Fruit fly (Drosophila melanogaster) whole organism, embryonic: ENCODE data around the gene MsrA.

Experiments used
- Atf6 ChIP-seq: fragments of 200-800 bp; sonication (Bioruptor generic); IDR thresholded peaks from 2 replicates; pipeline ENCODE4 v1.3.6; 2022; ENCODE audit warnings: missing biosample characterization, missing genetic modification characterization
- B-H2 ChIP-seq: fragments of 200-800 bp; sonication (Bioruptor generic); optimal IDR thresholded peaks from 2 replicates; lab custom pipeline; 2018; ENCODE audit warnings: missing biosample characterization, mild to moderate bottlenecking, missing genetic modification characterization
- Bteb2 ChIP-seq: fragments of 200-800 bp; sonication (Bioruptor generic); optimal IDR thresholded peaks from 2 replicates; lab custom pipeline; 2016; ENCODE audit warnings: missing biosample characterization, missing genetic modification characterization
- CG10543 ChIP-seq: fragments of 200-800 bp; sonication (Bioruptor generic); optimal IDR thresholded peaks from 3 replicates; lab custom pipeline; 2017; ENCODE audit warnings: missing biosample characterization, mild to moderate bottlenecking, missing genetic modification characterization, moderate library complexity
- CG12659 ChIP-seq: fragments of 200-800 bp; sonication (Bioruptor generic); optimal IDR thresholded peaks from 3 replicates; lab custom pipeline; 2017; ENCODE audit warnings: mild to moderate bottlenecking, missing biosample characterization, missing genetic modification reagents, missing genetic modification characterization
- CG12769 ChIP-seq: fragments of 200-800 bp; sonication (Bioruptor generic); optimal IDR thresholded peaks from 2 replicates; lab custom pipeline; 2019; ENCODE audit warnings: missing biosample characterization, mild to moderate bottlenecking, missing genetic modification characterization, moderate library complexity
- CG13123 ChIP-seq: fragments of 200-800 bp; sonication (Bioruptor generic); optimal IDR thresholded peaks from 2 replicates; lab custom pipeline; 2016; ENCODE audit warnings: missing biosample characterization, missing genetic modification characterization
- CG13296 ChIP-seq: fragments of 200-800 bp; sonication (Bioruptor generic); optimal IDR thresholded peaks from 3 replicates; lab custom pipeline; 2018; ENCODE audit warnings: missing biosample characterization, mild to moderate bottlenecking, missing genetic modification characterization
- CG15514 ChIP-seq: fragments of 200-800 bp; sonication (Bioruptor generic); optimal IDR thresholded peaks from 3 replicates; lab custom pipeline; 2017; ENCODE audit warnings: missing biosample characterization, missing genetic modification characterization, mild to moderate bottlenecking, moderate library complexity, missing genetic modification reagents
- CG1603 ChIP-seq: fragments of 200-800 bp; sonication (Bioruptor generic); optimal IDR thresholded peaks from 2 replicates; lab custom pipeline; 2019; ENCODE audit warnings: missing biosample characterization, mild to moderate bottlenecking, missing genetic modification characterization, moderate library complexity
- CG18599 ChIP-seq: fragments of 200-800 bp; sonication (Bioruptor generic); optimal IDR thresholded peaks from 3 replicates; lab custom pipeline; 2017; ENCODE audit warnings: missing biosample characterization, missing genetic modification characterization, mild to moderate bottlenecking, moderate library complexity, missing genetic modification reagents
- CG2678 ChIP-seq: fragments of 200-800 bp; sonication (Bioruptor generic); optimal IDR thresholded peaks from 3 replicates; lab custom pipeline; 2019; ENCODE audit warnings: missing biosample characterization, mild to moderate bottlenecking, missing genetic modification characterization, moderate library complexity
- CG32532 ChIP-seq: fragments of 200-800 bp; sonication (Bioruptor generic); IDR thresholded peaks from 2 replicates; pipeline ENCODE4 v1.3.6; 2022; ENCODE audit warnings: missing biosample characterization, missing genetic modification characterization
- CG42726 ChIP-seq: fragments of 200-800 bp; sonication (Bioruptor generic); IDR thresholded peaks from 2 replicates; pipeline ENCODE4 v1.3.6; 2022; ENCODE audit warnings: missing biosample characterization, missing genetic modification characterization; ENCODE audit not compliant: partially characterized antibody
- CG6854 ChIP-seq: fragments of 200-800 bp; sonication (Bioruptor generic); optimal IDR thresholded peaks from 3 replicates; lab custom pipeline; 2017; ENCODE audit warnings: missing biosample characterization, mild to moderate bottlenecking, missing genetic modification characterization
- CG7839 ChIP-seq: fragments of 200-800 bp; sonication (Bioruptor generic); optimal IDR thresholded peaks from 3 replicates; lab custom pipeline; 2018; ENCODE audit warnings: missing biosample characterization, mild to moderate bottlenecking, missing genetic modification characterization, moderate library complexity
- CG9932 ChIP-seq: fragments of 200-800 bp; sonication (Bioruptor generic); IDR thresholded peaks from 2 replicates; pipeline ENCODE4 v1.3.6; 2022; ENCODE audit warnings: missing biosample characterization, missing genetic modification characterization
- Ets97D ChIP-seq: fragments of 200-800 bp; sonication (Bioruptor generic); optimal IDR thresholded peaks from 3 replicates; lab custom pipeline; 2016; ENCODE audit warnings: missing biosample characterization, missing genetic modification characterization
- Fer1 ChIP-seq: fragments of 200-800 bp; sonication (Bioruptor generic); optimal IDR thresholded peaks from 2 replicates; lab custom pipeline; 2017; ENCODE audit warnings: missing biosample characterization, mild to moderate bottlenecking, missing genetic modification characterization
- Med ChIP-seq: fragments of 200-800 bp; sonication (Bioruptor generic); peaks from one replicate; lab custom pipeline; 2016; ENCODE audit warnings: missing biosample characterization, missing genetic modification characterization, mild to moderate bottlenecking, inconsistent platforms, moderate library complexity
- Sin3A ChIP-seq: fragments of >200 bp; optimal IDR thresholded peaks from 2 replicates; lab custom pipeline; 2018
- Sry-δ ChIP-seq: fragments of 200-800 bp; sonication (Bioruptor generic); optimal IDR thresholded peaks from 2 replicates; lab custom pipeline; 2016; ENCODE audit warnings: missing biosample characterization, missing genetic modification characterization
- az2 ChIP-seq: fragments of 200-800 bp; sonication (Bioruptor generic); optimal IDR thresholded peaks from 3 replicates; lab custom pipeline; 2016; ENCODE audit warnings: missing biosample characterization, missing genetic modification characterization
- btn ChIP-seq: fragments of 200-800 bp; sonication (Bioruptor generic); optimal IDR thresholded peaks from 2 replicates; lab custom pipeline; 2016; ENCODE audit warnings: missing biosample characterization, missing genetic modification characterization
- cad ChIP-seq: fragments of >200 bp; optimal IDR thresholded peaks from 2 replicates; lab custom pipeline; 2017; ENCODE audit warnings: missing biosample characterization, missing genetic modification characterization
- ci ChIP-seq: fragments of 200-800 bp; sonication (Bioruptor generic); IDR thresholded peaks from 3 replicates; pipeline ENCODE4 v1.3.6; 2022; ENCODE audit warnings: missing biosample characterization, missing genetic modification characterization
- crol ChIP-seq: fragments of 200-800 bp; sonication (Bioruptor generic); IDR thresholded peaks from 2 replicates; pipeline ENCODE4 v1.3.6; 2022; ENCODE audit warnings: missing biosample characterization, missing genetic modification characterization
- cwo ChIP-seq: fragments of 200-800 bp; sonication (Bioruptor generic); optimal IDR thresholded peaks from 3 replicates; lab custom pipeline; 2017; ENCODE audit warnings: missing biosample characterization, missing genetic modification characterization, mild to moderate bottlenecking, moderate library complexity, missing genetic modification reagents
- disco-r ChIP-seq: fragments of 200-800 bp; sonication (Bioruptor generic); optimal IDR thresholded peaks from 2 replicates; lab custom pipeline; 2016; ENCODE audit warnings: missing biosample characterization, missing genetic modification characterization
- dysf ChIP-seq: fragments of 200-800 bp; sonication (Bioruptor generic); IDR thresholded peaks from 3 replicates; pipeline ENCODE4 v1.3.6; 2022; ENCODE audit warnings: missing biosample characterization, missing genetic modification characterization
- exex ChIP-seq: fragments of 200-800 bp; sonication (Bioruptor generic); optimal IDR thresholded peaks from 4 replicates; lab custom pipeline; 2018; ENCODE audit warnings: missing biosample characterization, mild to moderate bottlenecking, missing genetic modification characterization, moderate library complexity
- eyg ChIP-seq: fragments of 200-800 bp; sonication (Bioruptor generic); optimal IDR thresholded peaks from 3 replicates; lab custom pipeline; 2016; ENCODE audit warnings: missing biosample characterization, missing genetic modification characterization
- fd102C ChIP-seq: fragments of 200-800 bp; sonication (Bioruptor generic); optimal IDR thresholded peaks from 2 replicates; lab custom pipeline; 2018; ENCODE audit warnings: missing biosample characterization, mild to moderate bottlenecking, missing genetic modification characterization, moderate library complexity
- gem ChIP-seq: fragments of 200-800 bp; sonication (Bioruptor generic); optimal IDR thresholded peaks from 2 replicates; lab custom pipeline; 2019; ENCODE audit warnings: missing biosample characterization, mild to moderate bottlenecking, missing genetic modification characterization, moderate library complexity
- lilli ChIP-seq: fragments of 200-800 bp; sonication (Bioruptor generic); optimal IDR thresholded peaks from 3 replicates; lab custom pipeline; 2016; ENCODE audit warnings: missing biosample characterization, missing genetic modification characterization
- mirr ChIP-seq: fragments of 200-800 bp; sonication (Bioruptor generic); optimal IDR thresholded peaks from 3 replicates; lab custom pipeline; 2018; ENCODE audit warnings: missing biosample characterization, mild to moderate bottlenecking, missing genetic modification characterization
- pita ChIP-seq: fragments of 200-800 bp; sonication (Bioruptor generic); optimal IDR thresholded peaks from 2 replicates; lab custom pipeline; 2017; ENCODE audit warnings: missing biosample characterization, mild to moderate bottlenecking, missing genetic modification characterization
- pnt ChIP-seq: fragments of 200-800 bp; sonication (Bioruptor generic); optimal IDR thresholded peaks from 3 replicates; lab custom pipeline; 2016; ENCODE audit warnings: missing biosample characterization, missing genetic modification characterization
- row ChIP-seq: fragments of 200-800 bp; sonication (Bioruptor generic); IDR thresholded peaks from 3 replicates; pipeline ENCODE4 v1.3.6; 2022; ENCODE audit warnings: missing biosample characterization, missing genetic modification characterization
- stc ChIP-seq: fragments of 200-800 bp; sonication (Bioruptor generic); IDR thresholded peaks from 2 replicates; pipeline ENCODE4 v1.3.6; 2022; ENCODE audit warnings: missing biosample characterization, missing genetic modification characterization
- unpg ChIP-seq: fragments of 200-800 bp; sonication (Bioruptor generic); optimal IDR thresholded peaks from 3 replicates; lab custom pipeline; 2018; ENCODE audit warnings: missing biosample characterization, mild to moderate bottlenecking, missing genetic modification characterization, moderate library complexity
- zen2 ChIP-seq: fragments of 200-800 bp; sonication (Bioruptor generic); IDR thresholded peaks from 3 replicates; pipeline ENCODE4 v1.3.6; 2022; ENCODE audit warnings: missing biosample characterization, missing genetic modification characterization; ENCODE audit not compliant: partially characterized antibody

MsrA gene

DNA sequence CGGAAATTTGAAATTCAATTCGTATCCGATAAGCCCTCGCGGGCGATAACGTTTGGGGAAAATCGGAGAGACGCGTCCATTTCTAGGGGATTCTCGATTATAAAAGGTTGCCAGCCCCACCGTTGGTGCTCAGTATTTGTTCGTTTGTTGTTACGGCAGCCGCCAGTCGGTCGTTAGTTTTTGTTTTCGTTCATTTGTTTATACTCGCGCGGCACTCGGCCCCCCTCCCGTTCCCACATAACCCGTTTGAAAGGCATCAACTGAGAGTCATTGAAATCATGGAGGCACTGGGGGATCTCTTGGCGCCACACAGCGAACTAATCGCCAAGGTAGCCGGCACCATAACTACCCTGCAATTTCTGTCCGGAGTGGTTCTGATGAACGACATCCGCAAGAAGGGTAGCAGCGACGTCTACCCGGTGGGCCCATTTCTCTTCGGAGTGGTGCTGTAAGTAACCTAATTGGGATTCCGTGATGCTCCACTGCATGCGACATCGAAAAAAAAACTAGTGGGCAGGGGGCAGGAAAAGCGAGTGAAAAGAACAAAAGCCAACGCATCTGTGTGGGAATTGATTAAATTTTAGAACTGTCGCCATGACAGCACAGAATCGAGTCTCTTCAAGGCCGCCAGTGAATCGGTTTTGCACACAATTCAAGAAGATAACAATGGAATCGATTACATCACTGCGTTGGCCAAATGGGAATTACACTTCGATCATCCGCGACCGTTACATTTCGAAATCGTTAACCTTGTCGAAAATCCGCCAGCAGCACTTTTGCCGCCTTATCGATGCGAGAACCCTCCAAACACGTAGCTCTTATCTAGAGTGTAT, 9.8 kb upstream of the MsrA start, which contains the start of gene CG7272 (continued):
- 0 out of 3 replicates have a peak, but pooled peaks have one; percentile 32 for TF ChIP-seq dysf (GFP tag; lab: Robert Waterston, UW)
- peak; percentile 86 for TF ChIP-seq crol (GFP tag; lab: Robert Waterston, UW)
- TF ChIP-seq, all 482 proteins: peak for 130

DNA sequence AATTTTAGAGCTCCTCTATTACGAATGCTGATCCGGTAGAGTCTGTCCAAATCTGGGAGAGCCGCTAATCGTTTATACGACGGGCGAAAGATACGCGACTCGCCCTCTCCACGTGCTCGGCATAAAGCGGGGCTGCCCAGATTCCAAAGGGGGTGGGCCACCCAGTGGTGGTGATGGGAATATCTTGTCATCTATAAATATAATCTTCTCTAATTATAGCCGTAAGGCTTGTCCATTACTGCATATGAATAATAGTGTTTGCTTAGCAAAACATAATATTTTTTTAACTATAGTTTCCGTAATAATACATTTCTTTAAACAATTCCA, 9.2 kb upstream of the MsrA start:
- TF ChIP-seq CG32532 (GFP tag; lab: Robert Waterston, UW): peak; percentile 21; the same call in 1 of the 2 replicates
- peak; percentile 9 for TF ChIP-seq CG7839
- TF ChIP-seq CG42726: 0 out of 2 replicates have a peak, but pooled peaks have one; percentile 36
- TF ChIP-seq B-H2 (GFP tag; lab: Kevin White, UChicago): peak; percentile 4
- TF ChIP-seq Med: peak; percentile 29
- TF ChIP-seq Sry-δ: no peak
- TF ChIP-seq gem (tag; lab: Kevin White, UChicago): peak; percentile 6
- TF ChIP-seq CG1603 (tag; lab: Kevin White, UChicago): no peak
- TF ChIP-seq CG12769 (tag; lab: Kevin White, UChicago): peak; percentile 14
- TF ChIP-seq Atf6 (GFP tag; lab: Robert Waterston, UW): 0 out of 2 replicates have a peak, but pooled peaks have one; percentile 17
- peak; percentile 34 for TF ChIP-seq CG18599 (GFP tag; lab: Kevin White, UChicago)
- no peak for TF ChIP-seq pita
- TF ChIP-seq az2 (GFP tag; lab: Kevin White, UChicago): no peak
- TF ChIP-seq CG10543: peak; percentile 30
- TF ChIP-seq CG9932 (GFP tag; lab: Robert Waterston, UW): 0 out of 2 replicates have a peak, but pooled peaks have one; percentile 23
- peak; percentile 77 for TF ChIP-seq exex (tag; lab: Kevin White, UChicago)
- no peak for TF ChIP-seq eyg (GFP tag; lab: Kevin White, UChicago)
- no peak for TF ChIP-seq CG12659 (GFP tag; lab: Kevin White, UChicago)
- TF ChIP-seq CG6854 (GFP tag; lab: Kevin White, UChicago): peak; percentile 10
- TF ChIP-seq fd102C (GFP tag; lab: Kevin White, UChicago): no peak
- peak; percentile 18 for TF ChIP-seq Fer1 (GFP tag; lab: Kevin White, UChicago)
- TF ChIP-seq Ets97D (GFP tag; lab: Kevin White, UChicago): no peak
- TF ChIP-seq unpg: no peak
- peak; percentile 3 for TF ChIP-seq CG13296
- no peak for TF ChIP-seq disco-r (GFP tag; lab: Kevin White, UChicago)
- TF ChIP-seq lilli (GFP tag; lab: Kevin White, UChicago): peak; percentile 10
- no peak for TF ChIP-seq mirr (GFP tag; lab: Kevin White, UChicago)
- no peak for TF ChIP-seq CG13123 (GFP tag; lab: Kevin White, UChicago)
- TF ChIP-seq row (GFP tag; lab: Robert Waterston, UW): 0 out of 3 replicates have a peak, but pooled peaks have one; percentile 7
- no peak for TF ChIP-seq zen2 (GFP tag; lab: Robert Waterston, UW)
- no peak for TF ChIP-seq ci
- 0 out of 2 replicates have a peak, but pooled peaks have one; percentile 15 for TF ChIP-seq stc (GFP tag; lab: Robert Waterston, UW)
- no peak for TF ChIP-seq Bteb2 (GFP tag; lab: Kevin White, UChicago)
- no peak for TF ChIP-seq cad (GFP tag; lab: Kevin White, UChicago)
- no peak for TF ChIP-seq pnt (GFP tag; lab: Kevin White, UChicago)
- no peak for TF ChIP-seq btn (GFP tag; lab: Kevin White, UChicago)
- TF ChIP-seq CG15514 (GFP tag; lab: Kevin White, UChicago): no peak
- TF ChIP-seq Sin3A (lab: Kevin White, UChicago): no peak
- peak; percentile 29 for TF ChIP-seq CG2678 (tag; lab: Kevin White, UChicago)
- TF ChIP-seq cwo (GFP tag; lab: Kevin White, UChicago): peak; percentile 69
